Fruit fly (Drosophila melanogaster): ENCODE data around the gene CG7920.

- TF ChIP-seq lola (GFP tag; optimal IDR thresholded peaks at IDR 0.05) (no peak), lab (GFP tag; optimal IDR thresholded peaks at IDR 0.05) (no peak), CG13287 (GFP tag; IDR thresholded peaks at IDR 0.05; ENCODE audit: partially characterized antibody) (no peak)
Measured at dm6 chr3R:30032281-30032680, 17.2 kb upstream of the CG7920 start.
